Worm (Caenorhabditis elegans) whole organism, midembryonic: Measurements from ENCODE around the gene C10A4.1.

Experiments used
- T22C8.4 ChIP-seq: fragments of 200-800 bp; sonication (Bioruptor generic); IDR thresholded peaks from 2 replicates; pipeline ENCODE4 v1.3.6; 2022; ENCODE audit warnings: missing genetic modification characterization, missing compliant biosample characterization
- cog-1 ChIP-seq: sonication (generic microtip); optimal IDR thresholded peaks from 2 replicates; lab custom pipeline; 2016; ENCODE audit warnings: missing genetic modification characterization, missing compliant biosample characterization
- flt-1 ChIP-seq: fragments of 200-800 bp; sonication (Bioruptor generic); IDR thresholded peaks from 2 replicates; pipeline ENCODE4 v1.3.6; 2022; ENCODE audit warnings: missing genetic modification characterization, missing compliant biosample characterization
- klf-2 ChIP-seq: fragments of 200-800 bp; sonication (Bioruptor generic); conservative IDR thresholded peaks from 2 replicates; pipeline ENCODE4 v1.3.6; 2022; ENCODE audit warnings: missing genetic modification reagents, missing genetic modification characterization, missing compliant biosample characterization
- med-1 ChIP-seq: sonication (generic microtip); optimal IDR thresholded peaks from 2 replicates; lab custom pipeline; 2017; ENCODE audit warnings: missing genetic modification characterization, mild to moderate bottlenecking, missing compliant biosample characterization, antibody characterized with exemption, missing genetic modification reagents; ENCODE audit not compliant: insufficient read depth
- ref-1 ChIP-seq: fragments of 200-800 bp; sonication (Bioruptor generic); conservative IDR thresholded peaks from 2 replicates; pipeline ENCODE4 v1.3.6; 2022; ENCODE audit warnings: missing genetic modification reagents, missing genetic modification characterization, missing compliant biosample characterization
- tab-1 ChIP-seq: fragments of 200-800 bp; sonication (Bioruptor generic); IDR thresholded peaks from 2 replicates; pipeline ENCODE4 v1.3.6; 2022; ENCODE audit warnings: missing genetic modification characterization, missing compliant biosample characterization
- ztf-23 ChIP-seq: fragments of 200-800 bp; sonication (Bioruptor generic); IDR thresholded peaks from 2 replicates; pipeline ENCODE4 v1.3.6; 2022; ENCODE audit warnings: missing genetic modification reagents, missing genetic modification characterization, missing compliant biosample characterization
- ztf-29 ChIP-seq: fragments of 200-800 bp; sonication (Bioruptor generic); IDR thresholded peaks from 2 replicates; pipeline ENCODE4 v1.3.6; 2022; ENCODE audit warnings: missing genetic modification reagents, missing genetic modification characterization, missing compliant biosample characterization

Gene C10A4.1

DNA sequence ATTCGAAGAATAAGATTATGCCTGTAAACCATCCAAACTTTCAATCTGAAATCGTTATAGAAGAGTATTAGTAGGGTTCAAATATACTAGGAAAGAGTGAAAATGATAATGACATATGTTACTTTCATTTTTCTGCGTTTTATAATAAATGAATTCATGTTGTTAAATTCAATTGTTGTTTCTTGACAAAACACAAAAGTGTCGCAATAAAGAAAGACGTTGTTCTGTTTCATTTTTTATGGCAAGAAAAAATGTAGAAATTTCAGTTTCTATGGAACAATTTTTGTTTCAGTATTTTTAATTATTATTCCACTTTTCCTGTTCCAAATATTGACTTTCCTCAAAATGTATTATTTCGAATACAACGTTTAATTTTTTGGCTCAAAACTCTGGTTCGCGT lies 15.4 kb upstream of the C10A4.1 start, which contains the start of gene C10A4.4:
TSS of gene C10A4.4 (plus strand) at position 301 of the 400 bp plus-strand sequence.
- TF ChIP-seq med-1 (no peak), ztf-23 (GFP tag; lab: Robert Waterston, UW) (no peak), cog-1 (tag; lab: Kevin White, UChicago) (no peak), ztf-29 (GFP tag; lab: Robert Waterston, UW) (no peak), T22C8.4 (GFP tag; lab: Robert Waterston, UW) (no peak), flt-1 (GFP tag; lab: Robert Waterston, UW) (no peak), klf-2 (GFP tag; lab: Robert Waterston, UW) (no peak), ref-1 (GFP tag; lab: Robert Waterston, UW) (no peak), tab-1 (GFP tag; lab: Robert Waterston, UW) (no peak)

DNA sequence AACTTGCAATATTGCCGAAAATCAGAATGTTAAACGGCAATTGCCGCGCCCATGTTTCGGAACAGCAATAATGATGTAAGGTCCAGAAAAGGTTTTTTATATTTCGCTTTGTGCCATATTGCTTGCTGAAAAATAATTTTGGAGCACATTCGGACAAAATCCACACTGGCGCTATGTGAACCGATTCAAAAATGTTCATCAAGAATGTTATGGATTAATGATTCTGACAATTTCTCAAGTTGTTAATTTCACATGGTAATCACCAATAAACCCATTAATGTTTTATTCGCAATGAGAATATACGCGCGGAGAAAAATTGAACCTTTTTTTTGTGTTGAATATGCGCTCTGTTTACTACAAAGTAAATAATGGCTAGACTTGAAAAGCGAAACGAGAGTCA lies 11.6 kb upstream of the C10A4.1 start:
- TF ChIP-seq ztf-23 (GFP tag; lab: Robert Waterston, UW) (no peak), klf-2 (GFP tag; lab: Robert Waterston, UW) (no peak), ref-1 (GFP tag; lab: Robert Waterston, UW) (no peak), T22C8.4 (GFP tag; lab: Robert Waterston, UW) (no peak), tab-1 (GFP tag; lab: Robert Waterston, UW) (no peak), cog-1 (tag; lab: Kevin White, UChicago) (no peak), ztf-29 (GFP tag; lab: Robert Waterston, UW) (no peak)

DNA sequence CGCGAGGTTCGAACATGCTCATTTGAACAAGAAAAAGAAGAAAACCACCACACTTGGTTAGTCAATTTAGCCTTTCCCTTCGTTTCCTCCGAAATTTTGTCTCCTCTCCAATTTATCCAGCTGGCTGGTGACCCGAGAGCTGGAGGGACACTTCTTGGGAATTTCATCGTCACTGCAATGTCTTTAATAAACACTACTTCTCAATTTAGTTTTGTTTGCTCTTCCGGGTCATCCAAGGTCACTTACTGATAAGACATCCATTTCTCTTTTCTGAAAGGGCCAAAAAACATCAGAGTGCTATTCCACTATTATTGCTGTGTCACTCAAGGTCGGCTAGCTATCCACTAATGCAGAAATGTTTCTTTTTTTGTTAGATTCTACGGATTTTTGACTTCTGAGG lies 10.8 kb upstream of the C10A4.1 start, which contains the start of gene C10A4.3:
TSS of gene C10A4.3 (plus strand) at position 301 of the 400 bp plus-strand sequence.
- TF ChIP-seq tab-1 (GFP tag; lab: Robert Waterston, UW), result no peak

DNA sequence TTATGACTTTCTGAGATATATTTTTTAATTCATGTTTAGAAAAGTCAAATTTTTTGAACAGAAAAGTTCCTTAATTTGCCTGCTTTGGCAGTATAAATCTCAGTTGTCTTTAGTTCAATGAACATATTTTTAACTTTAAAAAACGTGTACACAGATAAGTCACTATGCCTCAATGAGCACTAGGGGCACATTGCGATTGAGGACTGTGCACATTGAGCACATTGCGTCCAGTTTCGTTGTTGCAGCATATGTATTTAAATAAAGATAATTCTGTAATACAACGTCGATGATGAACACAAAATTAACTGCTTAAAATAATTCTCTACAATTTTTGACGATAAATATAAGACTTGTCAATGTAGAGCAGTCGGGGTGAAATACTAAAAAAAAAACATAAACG lies 8.4 kb upstream of the C10A4.1 start:
- TF ChIP-seq ztf-23 (GFP tag; lab: Robert Waterston, UW), result no peak

DNA sequence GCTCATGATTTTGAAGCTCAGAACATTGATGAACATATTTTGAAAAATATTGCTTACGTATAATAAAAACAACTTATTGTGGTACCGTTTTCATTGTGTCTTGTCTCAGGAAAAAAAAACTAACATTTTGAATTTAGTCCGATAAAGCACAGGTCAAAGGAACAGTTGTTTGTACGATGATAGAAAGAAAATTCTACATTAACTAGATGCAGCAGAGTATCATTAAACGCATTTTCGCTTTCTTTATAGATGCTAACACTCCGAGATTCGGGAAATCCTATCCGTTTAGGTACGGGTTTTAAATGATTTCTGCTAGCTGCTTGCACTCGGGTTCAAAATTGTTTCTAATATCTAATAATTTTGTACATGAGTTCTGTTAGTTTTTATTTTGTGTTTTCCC lies 7.2 kb upstream of the C10A4.1 start:
- TF ChIP-seq ztf-29 (GFP tag; lab: Robert Waterston, UW) (no peak), klf-2 (GFP tag; lab: Robert Waterston, UW) (no peak), flt-1 (GFP tag; lab: Robert Waterston, UW) (no peak), T22C8.4 (GFP tag; lab: Robert Waterston, UW) (no peak), tab-1 (GFP tag; lab: Robert Waterston, UW) (no peak), med-1 (no peak)

DNA sequence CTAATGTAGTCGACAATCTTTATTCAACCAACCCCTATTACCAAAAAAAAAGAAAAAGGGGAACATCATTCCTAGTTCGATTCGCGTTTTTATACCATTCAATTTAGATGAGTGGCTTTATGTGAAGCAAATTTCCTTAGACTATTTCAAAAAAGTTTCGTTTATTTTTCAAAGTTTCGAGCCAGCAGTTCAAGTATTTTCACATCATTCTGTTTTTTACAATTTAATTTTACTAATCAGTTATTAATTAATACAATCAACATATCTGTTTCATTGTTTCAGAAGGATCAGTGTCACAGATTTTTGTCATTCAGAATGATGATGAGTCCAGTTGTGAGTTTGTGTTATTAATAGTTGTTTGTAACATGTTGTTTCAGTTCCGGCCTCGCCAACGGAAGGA lies 6.2 kb upstream of the C10A4.1 start, which contains the start of gene C10A4.2:
TSS of gene C10A4.2 (plus strand) at position 301 of the 400 bp plus-strand sequence.
- TF ChIP-seq med-1, result no peak
- TF ChIP-seq T22C8.4 (GFP tag; lab: Robert Waterston, UW), result no peak
- no peak for TF ChIP-seq klf-2 (GFP tag; lab: Robert Waterston, UW)
- no peak for TF ChIP-seq ztf-23 (GFP tag; lab: Robert Waterston, UW)
- TF ChIP-seq ref-1 (GFP tag; lab: Robert Waterston, UW), result no peak
- TF ChIP-seq flt-1 (GFP tag; lab: Robert Waterston, UW), result no peak
- no peak for TF ChIP-seq tab-1 (GFP tag; lab: Robert Waterston, UW)
- no peak for TF ChIP-seq cog-1 (tag; lab: Kevin White, UChicago)
- no peak for TF ChIP-seq ztf-29 (GFP tag; lab: Robert Waterston, UW)

DNA sequence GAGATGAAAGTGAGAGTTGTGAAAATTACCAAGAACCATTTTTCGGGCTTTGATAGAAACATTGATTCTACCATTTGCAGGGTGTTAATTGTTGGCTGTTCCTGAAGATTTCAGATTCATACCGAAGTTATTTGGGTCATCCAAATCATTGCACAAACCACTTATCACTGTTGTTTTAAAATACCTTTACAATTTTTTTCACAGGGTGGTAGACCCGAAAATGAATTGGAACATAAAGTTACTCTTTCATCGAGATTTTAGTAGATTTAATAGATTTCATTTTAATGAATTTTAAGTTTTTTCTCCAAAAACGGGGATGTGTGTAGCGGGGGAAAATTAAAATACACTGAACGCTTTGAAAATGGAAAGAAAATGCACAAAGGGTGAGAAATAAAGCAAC lies 762 bp upstream of the C10A4.1 start, which contains the start of gene C10A4.7:
TSS of gene C10A4.7 (minus strand) at position 101 of the 400 bp plus-strand sequence.
- TF ChIP-seq klf-2 (GFP tag; lab: Robert Waterston, UW), result no peak
- no peak for TF ChIP-seq cog-1 (tag; lab: Kevin White, UChicago)
- TF ChIP-seq med-1, result no peak
- TF ChIP-seq flt-1 (GFP tag; lab: Robert Waterston, UW), result no peak
- TF ChIP-seq T22C8.4 (GFP tag; lab: Robert Waterston, UW), result no peak
- TF ChIP-seq ref-1 (GFP tag; lab: Robert Waterston, UW), result no peak
- no peak for TF ChIP-seq tab-1 (GFP tag; lab: Robert Waterston, UW)
- TF ChIP-seq ztf-29 (GFP tag; lab: Robert Waterston, UW), result no peak
- TF ChIP-seq ztf-23 (GFP tag; lab: Robert Waterston, UW), result no peak

DNA sequence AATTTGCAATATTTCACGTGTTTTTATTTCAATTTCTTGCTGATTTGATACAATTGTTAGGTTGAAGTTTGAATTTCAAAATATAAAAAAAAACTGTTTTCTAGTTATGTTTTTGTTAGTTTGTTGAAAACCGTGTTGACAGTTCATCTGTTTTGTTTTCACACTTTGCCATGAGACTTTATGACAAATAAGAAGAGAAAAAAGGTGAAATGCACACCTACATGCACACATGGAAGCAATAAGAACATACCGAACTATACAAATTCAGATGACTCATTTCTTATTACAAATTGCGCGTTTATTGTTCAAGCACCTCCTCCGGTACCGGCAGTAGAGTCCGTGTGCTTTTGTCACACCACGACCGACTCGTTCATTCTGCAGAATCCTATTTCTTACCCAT lies 4.4 kb downstream of the C10A4.1 start, which contains the start of gene C10A4.9:
TSS of gene C10A4.9 (plus strand) at position 301 of the 400 bp plus-strand sequence.
- TF ChIP-seq med-1, result no peak
- TF ChIP-seq tab-1 (GFP tag; lab: Robert Waterston, UW), result no peak
- TF ChIP-seq flt-1 (GFP tag; lab: Robert Waterston, UW), result no peak
- TF ChIP-seq ztf-29 (GFP tag; lab: Robert Waterston, UW), result no peak
- TF ChIP-seq ztf-23 (GFP tag; lab: Robert Waterston, UW), result no peak
- no peak for TF ChIP-seq cog-1 (tag; lab: Kevin White, UChicago)
- no peak for TF ChIP-seq ref-1 (GFP tag; lab: Robert Waterston, UW)
- TF ChIP-seq klf-2 (GFP tag; lab: Robert Waterston, UW), result no peak
- TF ChIP-seq T22C8.4 (GFP tag; lab: Robert Waterston, UW), result no peak

DNA sequence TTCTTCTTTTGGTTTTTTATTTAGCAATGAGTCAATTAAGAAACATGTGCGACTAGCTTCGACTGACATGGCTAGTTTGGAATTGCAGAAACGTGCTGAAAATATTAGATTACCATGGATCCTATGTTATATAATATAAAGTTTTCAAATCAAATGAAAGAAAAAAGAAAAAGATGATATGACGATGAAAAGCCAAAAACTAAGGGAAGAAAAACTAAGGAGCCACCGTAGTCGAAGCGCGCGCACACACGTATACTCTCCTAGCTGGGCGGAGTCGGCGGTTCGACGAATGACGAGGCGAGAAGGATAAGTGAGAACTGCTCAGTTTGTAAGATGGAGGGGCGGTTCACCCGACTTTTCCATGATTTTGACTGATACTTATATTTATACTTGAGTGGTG lies 8.6 kb downstream of the C10A4.1 start, which contains the start of gene mnm-2:
TSS of gene mnm-2 (minus strand) at position 101 of the 400 bp plus-strand sequence.
- TF ChIP-seq ref-1 (GFP tag; lab: Robert Waterston, UW) (no peak), med-1 (no peak), tab-1 (GFP tag; lab: Robert Waterston, UW) (no peak), ztf-23 (GFP tag; lab: Robert Waterston, UW) (no peak), cog-1 (tag; lab: Kevin White, UChicago) (no peak), T22C8.4 (GFP tag; lab: Robert Waterston, UW) (no peak), klf-2 (GFP tag; lab: Robert Waterston, UW) (no peak), flt-1 (GFP tag; lab: Robert Waterston, UW) (no peak)

DNA sequence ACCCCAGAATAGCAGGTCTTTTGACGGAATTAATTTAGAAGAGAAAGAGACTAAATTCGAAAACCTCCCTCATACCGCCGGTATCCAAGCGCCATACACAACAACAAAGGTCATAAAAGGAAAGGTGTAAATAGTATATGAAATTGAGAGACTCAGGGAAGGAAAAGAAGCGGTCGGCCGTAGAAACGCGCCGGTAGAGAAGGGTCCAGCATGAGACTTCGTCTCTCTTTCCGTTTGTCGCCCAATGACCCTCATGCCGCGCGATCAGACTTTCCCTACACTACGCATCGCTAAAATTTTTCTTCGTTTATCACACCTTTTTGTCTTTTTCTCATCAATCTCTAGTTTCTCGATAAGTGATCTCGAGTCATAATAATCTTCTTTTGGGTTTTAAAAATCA lies 14.3 kb downstream of the C10A4.1 start:
- TF ChIP-seq ztf-29 (GFP tag; lab: Robert Waterston, UW) (no peak), med-1 (no peak), flt-1 (GFP tag; lab: Robert Waterston, UW) (no peak), T22C8.4 (GFP tag; lab: Robert Waterston, UW) (no peak), ztf-23 (GFP tag; lab: Robert Waterston, UW) (no peak), klf-2 (GFP tag; lab: Robert Waterston, UW) (no peak), ref-1 (GFP tag; lab: Robert Waterston, UW) (no peak)
